Fruit fly (Drosophila melanogaster): Measurements from ENCODE around the gene Mdh2.

Mdh2 gene

dm6 chr3R:18226043-18226808, at the start of gene Mdh2, which contains the start of gene CG7168:
Mdh2 (plus strand) TSS chr3R:18226396.
CG7168 (minus strand) TSS chr3R:18226082.
- no peak for TF ChIP-seq noc (tag; optimal IDR thresholded peaks at IDR 0.05)

dm6 chr3R:18183244-18183643, 43.0 kb upstream of the Mdh2 start, which contains the start of gene cdm:
cdm (minus strand) TSS chr3R:18183479.
- TF ChIP-seq noc (tag; optimal IDR thresholded peaks at IDR 0.05) = no peak

- peak; percentile 81 for TF ChIP-seq noc (tag; optimal IDR thresholded peaks at IDR 0.05)
Measured at dm6 chr3R:18185385-18185784, 40.8 kb upstream of the Mdh2 start, which contains the start of the genes Arp5 and CG7208. Arp5 (plus strand) TSS chr3R:18185498. CG7208 (minus strand) TSS chr3R:18185715.

- TF ChIP-seq noc (tag; optimal IDR thresholded peaks at IDR 0.05) = peak; percentile 87
Measured at dm6 chr3R:18188702-18189125, 37.5 kb upstream of the Mdh2 start, which contains the start of the genes CG12321 and MED17. CG12321 (minus strand) TSS chr3R:18188707. MED17 (plus strand) TSS chr3R:18189072.

dm6 chr3R:18191867-18192266, 34.3 kb upstream of the Mdh2 start, which contains the start of gene CG14313:
CG14313 (minus strand) TSS chr3R:18191967.
- no peak for TF ChIP-seq noc (tag; optimal IDR thresholded peaks at IDR 0.05)

- no peak for TF ChIP-seq noc (tag; optimal IDR thresholded peaks at IDR 0.05)
Measured at dm6 chr3R:18195295-18195694, 30.9 kb upstream of the Mdh2 start.

dm6 chr3R:18196622-18196990, 29.6 kb upstream of the Mdh2 start:
- no peak for TF ChIP-seq noc (tag; optimal IDR thresholded peaks at IDR 0.05)

- peak; percentile 51 for TF ChIP-seq noc (tag; optimal IDR thresholded peaks at IDR 0.05)
Measured at dm6 chr3R:18196991-18197801, 29.0 kb upstream of the Mdh2 start.

- TF ChIP-seq noc (tag; optimal IDR thresholded peaks at IDR 0.05) = no peak
Measured at dm6 chr3R:18197802-18198148, 28.4 kb upstream of the Mdh2 start.

dm6 chr3R:18198518-18199118, 27.6 kb upstream of the Mdh2 start:
- TF ChIP-seq noc (tag; optimal IDR thresholded peaks at IDR 0.05) = peak; percentile 50

dm6 chr3R:18199177-18199884, 26.9 kb upstream of the Mdh2 start, which contains the start of the genes Ssdp and CG7985:
Ssdp (minus strand) TSS chr3R:18199595.
CG7985 (plus strand) TSS chr3R:18199857.
- TF ChIP-seq noc (tag; optimal IDR thresholded peaks at IDR 0.05) = no peak

dm6 chr3R:18199885-18200249, 26.3 kb upstream of the Mdh2 start:
- no peak for TF ChIP-seq noc (tag; optimal IDR thresholded peaks at IDR 0.05)

- TF ChIP-seq noc (tag; optimal IDR thresholded peaks at IDR 0.05) = no peak
Measured at dm6 chr3R:18208479-18208878, 17.7 kb upstream of the Mdh2 start, which contains the start of gene CG44158. CG44158 (plus strand) TSS chr3R:18208779.

dm6 chr3R:18215300-18215699, 10.9 kb upstream of the Mdh2 start:
- no peak for TF ChIP-seq noc (tag; optimal IDR thresholded peaks at IDR 0.05)

dm6 chr3R:18215900-18216299, 10.3 kb upstream of the Mdh2 start, which contains the start of gene CG14314:
CG14314 (plus strand) TSS chr3R:18216142.
- no peak for TF ChIP-seq noc (tag; optimal IDR thresholded peaks at IDR 0.05)
